Worm (Caenorhabditis elegans): ENCODE results near the gene C50F4.12.

Gene C50F4.12

DNA sequence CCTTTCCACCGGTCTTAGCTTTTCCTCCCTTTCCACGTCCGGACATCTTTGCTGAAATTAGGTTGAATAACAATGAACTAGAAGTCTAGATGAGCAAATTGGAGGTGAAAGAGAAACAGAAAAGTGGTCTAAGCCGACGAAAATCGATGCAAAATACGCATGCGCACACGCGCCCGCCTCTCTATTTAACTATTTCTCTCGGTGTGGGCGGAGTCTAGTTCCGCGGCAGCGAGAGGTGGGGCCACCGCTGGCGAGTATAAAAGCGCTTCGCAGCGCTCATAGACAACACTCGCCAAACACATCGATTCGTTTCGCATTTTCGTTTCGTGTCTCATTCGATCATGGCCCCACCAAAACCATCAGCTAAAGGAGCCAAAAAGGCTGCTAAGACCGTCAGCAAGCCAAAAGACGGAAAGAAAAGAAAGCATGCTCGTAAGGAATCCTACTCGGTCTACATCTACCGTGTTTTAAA, 5.7 kb upstream of the C50F4.12 start, which contains the start of the genes his-35 and his-41 (continued):
- TF ChIP-seq C16A3.4 (tag; optimal IDR thresholded peaks at IDR 0.05) (no peak), nhr-20 (tag; optimal IDR thresholded peaks at IDR 0.05) (peak; percentile 77), nhr-90 (tag; optimal IDR thresholded peaks at IDR 0.05; ENCODE audit: poor library complexity) (peak; percentile 45), lin-15B (tag; optimal IDR thresholded peaks at IDR 0.05) (no peak), mdl-1 (tag; optimal IDR thresholded peaks at IDR 0.05) (peak in 1 of 2 experiments; percentile 39), nhr-47 (tag; optimal IDR thresholded peaks at IDR 0.05) (peak; percentile 87), egl-27 (tag; optimal IDR thresholded peaks at IDR 0.05) (no peak), nhr-11 (tag; optimal IDR thresholded peaks at IDR 0.05) (no peak), rnt-1 (tag; optimal IDR thresholded peaks at IDR 0.05) (peak; percentile 42), tbx-2 (tag; optimal IDR thresholded peaks at IDR 0.05) (peak; percentile 69), egl-13 (tag; optimal IDR thresholded peaks at IDR 0.05) (peak; percentile 72), hpl-2 (GFP tag; optimal IDR thresholded peaks at IDR 0.05) (no peak), ceh-63 (GFP tag; optimal IDR thresholded peaks at IDR 0.05) (no peak), ceh-90 (tag; optimal IDR thresholded peaks at IDR 0.05) (no peak), fkh-8 (tag; optimal IDR thresholded peaks at IDR 0.05) (peak; percentile 69), efl-1 (optimal IDR thresholded peaks at IDR 0.05) (peak; percentile 60 to 63), efl-1 (GFP tag; optimal IDR thresholded peaks at IDR 0.05 in 1 of 2) (peak; percentile 53 to 93), hlh-4 (tag; optimal IDR thresholded peaks at IDR 0.05) (no peak), xbp-1 (tag; optimal IDR thresholded peaks at IDR 0.05) (peak; percentile 74), Y116A8C.19 (tag; optimal IDR thresholded peaks at IDR 0.05; ENCODE audit: borderline replicate concordance) (no peak), swsn-7 (tag; optimal IDR thresholded peaks at IDR 0.05) (peak; percentile 74), grh-1 (GFP tag; IDR thresholded peaks at IDR 0.05) (0 out of 2 replicates have a peak, but pooled peaks have one; percentile 14), unc-86 (tag; optimal IDR thresholded peaks at IDR 0.05) (peak; percentile 59), lin-39 (tag; optimal IDR thresholded peaks at IDR 0.05) (no peak), nhr-71 (tag; optimal IDR thresholded peaks at IDR 0.05) (peak; percentile 83), aha-1 (tag; optimal IDR thresholded peaks at IDR 0.05) (no peak), lsy-2 (tag; optimal IDR thresholded peaks at IDR 0.05) (peak; percentile 33 to 47), unc-30 (tag; optimal IDR thresholded peaks at IDR 0.05) (no peak), tlp-1 (tag; optimal IDR thresholded peaks at IDR 0.05) (no peak), nhr-12 (tag; optimal IDR thresholded peaks at IDR 0.05) (no peak), vab-15 (tag; optimal IDR thresholded peaks at IDR 0.05) (no peak), lir-3 (tag; optimal IDR thresholded peaks at IDR 0.05; ENCODE audit: poor library complexity) (no peak), isw-1 (GFP tag; IDR thresholded peaks at IDR 0.05) (peak; percentile 31; the same call in 1 of the 2 replicates), ces-1 (GFP tag; optimal IDR thresholded peaks at IDR 0.05) (no peak), pax-3 (tag; optimal IDR thresholded peaks at IDR 0.05) (peak; percentile 7), nhr-84 (tag; optimal IDR thresholded peaks at IDR 0.05) (no peak), snpc-4 (tag; optimal IDR thresholded peaks at IDR 0.05) (peak; percentile 12), nhr-19 (GFP tag; conservative IDR thresholded peaks at IDR 0.05) (peak; percentile 67), dsc-1 (tag; optimal IDR thresholded peaks at IDR 0.05) (peak; percentile 83)

- TF ChIP-seq elt-3 (tag; optimal IDR thresholded peaks at IDR 0.05) (peak in 1 of 6 experiments; percentile 82), nhr-11 (tag; optimal IDR thresholded peaks at IDR 0.05) (no peak), xbp-1 (tag; optimal IDR thresholded peaks at IDR 0.05) (peak; percentile 60), ztf-4 (tag; optimal IDR thresholded peaks at IDR 0.05) (peak; percentile 24), mab-9 (GFP tag; IDR thresholded peaks at IDR 0.05) (no peak), nhr-77 (tag; optimal IDR thresholded peaks at IDR 0.05) (no peak), dpl-1 (GFP tag; optimal IDR thresholded peaks at IDR 0.05) (peak; percentile 85 to 93 (median 89)), nhr-12 (tag; optimal IDR thresholded peaks at IDR 0.05) (no peak), ceh-82 (tag; optimal IDR thresholded peaks at IDR 0.05) (peak; percentile 14 to 68 (median 43)), ceh-8 (GFP tag; optimal IDR thresholded peaks at IDR 0.05) (peak; percentile 34), lir-3 (tag; optimal IDR thresholded peaks at IDR 0.05; ENCODE audit: poor library complexity) (peak; percentile 57), lin-14 (GFP tag; optimal IDR thresholded peaks at IDR 0.05) (peak; percentile 77), fkh-10 (GFP tag; optimal IDR thresholded peaks at IDR 0.05) (no peak), lin-39 (tag; optimal IDR thresholded peaks at IDR 0.05) (no peak), dsc-1 (tag; optimal IDR thresholded peaks at IDR 0.05) (peak; percentile 49), aly-2 (tag; optimal IDR thresholded peaks at IDR 0.05) (no peak), aha-1 (tag; optimal IDR thresholded peaks at IDR 0.05) (no peak), ceh-88 (GFP tag; IDR thresholded peaks at IDR 0.05) (peak; percentile 26; the same call in 1 of the 2 replicates), egl-27 (tag; optimal IDR thresholded peaks at IDR 0.05) (no peak), ama-1 (optimal IDR thresholded peaks at IDR 0.05) (peak; percentile 29), mef-2 (tag; optimal IDR thresholded peaks at IDR 0.05) (no peak), F16B12.6 (tag; optimal IDR thresholded peaks at IDR 0.05) (peak; percentile 10)
Observed at ce11 chrV:9544176-9544632, 4.7 kb upstream of the C50F4.12 start, which contains the start of gene mdf-1. TSS of gene mdf-1 (minus strand) at chrV:9544226.
